Fruit fly (Drosophila melanogaster) whole organism: ENCODE measurements around the gene CG43673.

ENCODE experiments used
- CG8478 ChIP-seq: fragments of >200 bp; optimal IDR thresholded peaks from 2 replicates; lab custom pipeline; 2018; ENCODE audit warnings: inconsistent platforms
- EcR ChIP-seq, 2 experiments: fragments of >200 bp; optimal IDR thresholded peaks; 2 replicates each; lab custom pipeline; 2017; ENCODE audit warnings: missing biosample characterization in 2 of 2, missing genetic modification characterization in 2 of 2, missing genetic modification reagents in 2 of 2
- pan ChIP-seq: fragments of >200 bp; optimal IDR thresholded peaks from 2 replicates; lab custom pipeline; 2017
- psq ChIP-seq: fragments of >200 bp; optimal IDR thresholded peaks from 2 replicates; lab custom pipeline; 2017

- TF ChIP-seq CG8478 (lab: Kevin White, UChicago) (peak; percentile 42), psq (lab: Kevin White, UChicago) (no peak), pan (no peak), EcR (GFP tag; optimal IDR thresholded peaks at IDR 0.05; lab: Kevin White, UChicago) (no peak)
Observed at dm6 chrX:15811666-15812614, 33.0 kb downstream of the CG43673 start.
